Worm (Caenorhabditis elegans) whole organism, L2 larva: ENCODE data around the gene C16A3.2.

ENCODE experiments used
- alr-1 ChIP-seq: fragments of 150-350 bp; optimal IDR thresholded peaks from 2 replicates; lab custom pipeline; 2014; ENCODE audit warnings: missing biosample characterization, missing genetic modification characterization
- dmd-4 ChIP-seq: sonication (generic microtip); optimal IDR thresholded peaks from 2 replicates; lab custom pipeline; 2017; ENCODE audit warnings: missing biosample characterization, missing genetic modification characterization
- elt-1 ChIP-seq: fragments of 150-350 bp; optimal IDR thresholded peaks from 2 replicates; lab custom pipeline; 2014; ENCODE audit warnings: missing biosample characterization, missing genetic modification characterization
- lin-13 ChIP-seq: fragments of 150-350 bp; optimal IDR thresholded peaks from 2 replicates; lab custom pipeline; 2014; ENCODE audit warnings: missing biosample characterization, missing genetic modification reagents, missing genetic modification characterization
- nhr-11 ChIP-seq: fragments of 150-350 bp; optimal IDR thresholded peaks from 2 replicates; lab custom pipeline; 2014; ENCODE audit warnings: missing biosample characterization, missing genetic modification characterization
- nhr-12 ChIP-seq: fragments of 150-350 bp; optimal IDR thresholded peaks from 2 replicates; lab custom pipeline; 2014; ENCODE audit warnings: missing biosample characterization, missing genetic modification characterization
- snpc-4 ChIP-seq: fragments of 150-350 bp; optimal IDR thresholded peaks from 2 replicates; lab custom pipeline; 2014; ENCODE audit warnings: missing biosample characterization, missing genetic modification characterization

DNA sequence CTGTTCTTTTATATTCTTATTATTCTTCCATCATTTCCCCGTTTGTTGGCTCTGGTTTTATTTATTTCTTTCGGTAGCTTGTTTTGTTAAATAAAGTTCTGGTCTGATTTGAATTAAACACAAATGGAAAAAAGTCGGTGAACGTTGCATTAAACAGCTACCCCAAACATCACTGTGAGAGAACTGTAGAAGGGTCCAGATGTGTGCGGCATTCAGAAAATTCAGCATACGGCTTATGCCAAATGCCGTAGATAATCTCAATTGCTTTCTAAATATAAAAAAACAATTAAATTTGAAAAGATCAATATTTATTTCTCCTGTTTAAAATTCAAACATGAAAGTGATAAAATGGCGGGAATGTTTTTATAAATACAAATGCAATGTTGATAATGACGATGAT, 50.2 kb downstream of the C16A3.2 start:
- TF ChIP-seq snpc-4 (tag; lab: Kevin White, UChicago) (no peak), lin-13 (GFP tag; lab: Kevin White, UChicago) (no peak), nhr-11 (tag; lab: Kevin White, UChicago) (no peak), nhr-12 (no peak), elt-1 (tag; lab: Kevin White, UChicago) (no peak), dmd-4 (tag; lab: Kevin White, UChicago) (no peak), alr-1 (tag; lab: Kevin White, UChicago) (no peak)
